Fruit fly (Drosophila melanogaster) whole organism, embryonic: Measurements from ENCODE around the gene CG31139.
A peak's percentile ranks its signal among the peaks of the same experiment; 100 is the strongest.

Source experiments
- CG11504 ChIP-seq: fragments of 200-800 bp; sonication (Bioruptor generic); optimal IDR thresholded peaks from 3 replicates; lab custom pipeline; 2019; ENCODE audit warnings: missing biosample characterization, mild to moderate bottlenecking, missing genetic modification characterization, moderate library complexity
- CG11695 ChIP-seq: fragments of 200-800 bp; sonication (Bioruptor generic); IDR thresholded peaks from 3 replicates; pipeline ENCODE4 v1.3.6; 2022; ENCODE audit warnings: missing biosample characterization, missing genetic modification characterization
- CG12219 ChIP-seq: fragments of 200-800 bp; sonication (Bioruptor generic); optimal IDR thresholded peaks from 3 replicates; lab custom pipeline; 2018; ENCODE audit warnings: missing biosample characterization, mild to moderate bottlenecking, missing genetic modification characterization
- CG12236 ChIP-seq: fragments of 200-800 bp; sonication (Bioruptor generic); optimal IDR thresholded peaks from 2 replicates; lab custom pipeline; 2016; ENCODE audit warnings: missing biosample characterization, missing genetic modification characterization
- CG12299 ChIP-seq: fragments of 200-800 bp; sonication (Bioruptor generic); optimal IDR thresholded peaks from 2 replicates; lab custom pipeline; 2018; ENCODE audit warnings: missing biosample characterization, mild to moderate bottlenecking, missing genetic modification characterization
- CG12391 ChIP-seq: fragments of 200-800 bp; sonication (Bioruptor generic); optimal IDR thresholded peaks from 3 replicates; lab custom pipeline; 2018; ENCODE audit warnings: missing biosample characterization, mild to moderate bottlenecking, missing genetic modification characterization, moderate library complexity
- CG15479 ChIP-seq: fragments of 200-800 bp; sonication (Bioruptor generic); optimal IDR thresholded peaks from 3 replicates; lab custom pipeline; 2019; ENCODE audit warnings: missing biosample characterization, mild to moderate bottlenecking, missing genetic modification characterization, moderate library complexity
- CG16813 ChIP-seq: fragments of 200-800 bp; sonication (Bioruptor generic); IDR thresholded peaks from 3 replicates; pipeline ENCODE4 v1.3.6; 2022; ENCODE audit warnings: missing biosample characterization, missing genetic modification characterization; ENCODE audit not compliant: partially characterized antibody
- CG17568 ChIP-seq: fragments of 200-800 bp; sonication (Bioruptor generic); optimal IDR thresholded peaks from 2 replicates; lab custom pipeline; 2018; ENCODE audit warnings: missing biosample characterization, mild to moderate bottlenecking, missing genetic modification characterization, moderate library complexity
- CG2199 ChIP-seq: fragments of 200-800 bp; sonication (Bioruptor generic); IDR thresholded peaks from 3 replicates; pipeline ENCODE4 v1.3.6; 2022; ENCODE audit warnings: missing biosample characterization, missing genetic modification characterization
- CG3065 ChIP-seq: fragments of 200-800 bp; sonication (Bioruptor generic); optimal IDR thresholded peaks from 2 replicates; lab custom pipeline; 2016; ENCODE audit warnings: missing biosample characterization, missing genetic modification characterization
- CG34422 ChIP-seq: fragments of 200-800 bp; sonication (Bioruptor generic); IDR thresholded peaks from 3 replicates; pipeline ENCODE4 v1.3.6; 2022; ENCODE audit warnings: missing biosample characterization, missing genetic modification characterization
- CG4404 ChIP-seq: fragments of 200-800 bp; sonication (Bioruptor generic); IDR thresholded peaks from 2 replicates; pipeline ENCODE4 v1.3.6; 2022; ENCODE audit warnings: missing biosample characterization, missing genetic modification characterization
- CG4424 ChIP-seq: fragments of 200-800 bp; sonication (Bioruptor generic); optimal IDR thresholded peaks from 3 replicates; lab custom pipeline; 2016; ENCODE audit warnings: missing biosample characterization, missing genetic modification characterization
- CG4730 ChIP-seq: fragments of 200-800 bp; sonication (Bioruptor generic); IDR thresholded peaks from 2 replicates; pipeline ENCODE4 v1.3.6; 2022; ENCODE audit warnings: missing biosample characterization, missing genetic modification characterization
- CG6272 ChIP-seq: fragments of 200-800 bp; sonication (Bioruptor generic); IDR thresholded peaks from 2 replicates; pipeline ENCODE4 v1.3.6; 2022; ENCODE audit warnings: missing biosample characterization, missing genetic modification characterization
- CG6683 ChIP-seq: fragments of 200-800 bp; sonication (Bioruptor generic); optimal IDR thresholded peaks from 2 replicates; lab custom pipeline; 2017; ENCODE audit warnings: missing biosample characterization, mild to moderate bottlenecking, missing genetic modification characterization, missing genetic modification reagents
- CG7556 ChIP-seq: fragments of 200-800 bp; sonication (Bioruptor generic); optimal IDR thresholded peaks from 2 replicates; lab custom pipeline; 2017; ENCODE audit warnings: missing biosample characterization, mild to moderate bottlenecking, missing genetic modification characterization
- CG7745 ChIP-seq: fragments of 200-800 bp; sonication (Bioruptor generic); optimal IDR thresholded peaks from 2 replicates; lab custom pipeline; 2018; ENCODE audit warnings: missing biosample characterization, mild to moderate bottlenecking, missing genetic modification characterization, moderate library complexity
- CG7987 ChIP-seq: fragments of 200-800 bp; sonication (Bioruptor generic); optimal IDR thresholded peaks from 2 replicates; lab custom pipeline; 2018; ENCODE audit warnings: missing biosample characterization, mild to moderate bottlenecking, missing genetic modification characterization, moderate library complexity
- CG9797 ChIP-seq: fragments of 200-800 bp; sonication (Bioruptor generic); optimal IDR thresholded peaks from 3 replicates; lab custom pipeline; 2018; ENCODE audit warnings: missing biosample characterization, mild to moderate bottlenecking, missing genetic modification characterization
- Dbx ChIP-seq: fragments of 200-800 bp; sonication (Bioruptor generic); IDR thresholded peaks from 3 replicates; pipeline ENCODE4 v1.3.6; 2022; ENCODE audit warnings: missing biosample characterization, missing genetic modification characterization
- Doc3 ChIP-seq: fragments of 200-800 bp; sonication (Bioruptor generic); IDR thresholded peaks from 3 replicates; pipeline ENCODE4 v1.3.6; 2022; ENCODE audit warnings: missing biosample characterization, missing genetic modification characterization; ENCODE audit not compliant: partially characterized antibody
- HHEX ChIP-seq: fragments of 200-800 bp; sonication (Bioruptor generic); optimal IDR thresholded peaks from 3 replicates; lab custom pipeline; 2017; ENCODE audit warnings: missing biosample characterization, mild to moderate bottlenecking, missing genetic modification characterization, missing genetic modification reagents
- HLH3B ChIP-seq: fragments of 200-800 bp; sonication (Bioruptor generic); IDR thresholded peaks from 2 replicates; pipeline ENCODE4 v1.3.6; 2022; ENCODE audit warnings: missing biosample characterization, missing genetic modification characterization
- Hand ChIP-seq: fragments of 200-800 bp; sonication (Bioruptor generic); optimal IDR thresholded peaks from 2 replicates; lab custom pipeline; 2017; ENCODE audit warnings: mild to moderate bottlenecking, missing biosample characterization, missing genetic modification reagents, missing genetic modification characterization
- Lim3 ChIP-seq: fragments of 200-800 bp; sonication (Bioruptor generic); IDR thresholded peaks from 2 replicates; pipeline ENCODE4 v1.3.6; 2022; ENCODE audit warnings: missing biosample characterization, missing genetic modification characterization
- MTF-1 ChIP-seq: fragments of 200-800 bp; sonication (Bioruptor generic); optimal IDR thresholded peaks from 2 replicates; lab custom pipeline; 2018; ENCODE audit warnings: missing biosample characterization, mild to moderate bottlenecking, missing genetic modification characterization, borderline replicate concordance
- Max ChIP-seq: fragments of 200-800 bp; sonication (Bioruptor generic); optimal IDR thresholded peaks from 2 replicates; lab custom pipeline; 2016; ENCODE audit warnings: missing biosample characterization, mild to moderate bottlenecking, missing genetic modification characterization
- Nf-YB ChIP-seq: fragments of 200-800 bp; sonication (Bioruptor generic); optimal IDR thresholded peaks from 3 replicates; lab custom pipeline; 2019; ENCODE audit warnings: missing biosample characterization, mild to moderate bottlenecking, missing genetic modification characterization, moderate library complexity
- Side ChIP-seq: fragments of 200-800 bp; sonication (Bioruptor generic); optimal IDR thresholded peaks from 2 replicates; lab custom pipeline; 2016; ENCODE audit warnings: missing biosample characterization, missing genetic modification characterization
- Vsx1 ChIP-seq: fragments of 200-800 bp; sonication (Bioruptor generic); optimal IDR thresholded peaks from 2 replicates; lab custom pipeline; 2017; ENCODE audit warnings: missing biosample characterization, mild to moderate bottlenecking, missing genetic modification characterization, missing genetic modification reagents
- ash1 ChIP-seq: fragments of 200-800 bp; sonication (Bioruptor generic); optimal IDR thresholded peaks from 2 replicates; lab custom pipeline; 2018; ENCODE audit warnings: missing biosample characterization, mild to moderate bottlenecking, missing genetic modification characterization
- croc ChIP-seq: fragments of 200-800 bp; sonication (Bioruptor generic); conservative IDR thresholded peaks from 3 replicates; pipeline ENCODE4 v1.3.6; 2022; ENCODE audit warnings: missing biosample characterization, missing genetic modification characterization
- dati ChIP-seq: fragments of 200-800 bp; sonication (Bioruptor generic); IDR thresholded peaks from 2 replicates; pipeline ENCODE4 v1.3.6; 2022; ENCODE audit warnings: missing biosample characterization, missing genetic modification characterization
- dimm ChIP-seq: fragments of 200-800 bp; sonication (Bioruptor generic); IDR thresholded peaks from 2 replicates; pipeline ENCODE4 v1.3.6; 2022; ENCODE audit warnings: missing biosample characterization, missing genetic modification characterization
- ems ChIP-seq: fragments of 200-800 bp; sonication (Bioruptor generic); optimal IDR thresholded peaks from 3 replicates; lab custom pipeline; 2016; ENCODE audit warnings: missing biosample characterization, missing genetic modification characterization
- gcm ChIP-seq: fragments of 200-800 bp; sonication (Bioruptor generic); optimal IDR thresholded peaks from 2 replicates; lab custom pipeline; 2019; ENCODE audit warnings: missing biosample characterization, mild to moderate bottlenecking, missing genetic modification characterization, moderate library complexity
- hb ChIP-seq: fragments of 200-800 bp; sonication (Bioruptor generic); IDR thresholded peaks from 3 replicates; pipeline ENCODE4 v1.3.6; 2022; ENCODE audit warnings: missing biosample characterization, missing genetic modification characterization; ENCODE audit not compliant: partially characterized antibody
- mam ChIP-seq: fragments of 200-800 bp; sonication (Bioruptor generic); optimal IDR thresholded peaks from 3 replicates; lab custom pipeline; 2016; ENCODE audit warnings: missing biosample characterization, missing genetic modification characterization
- mld ChIP-seq: fragments of 200-800 bp; sonication (Bioruptor generic); IDR thresholded peaks from 3 replicates; pipeline ENCODE4 v1.3.6; 2022; ENCODE audit warnings: missing biosample characterization, missing genetic modification characterization; ENCODE audit not compliant: partially characterized antibody
- onecut ChIP-seq: fragments of 200-800 bp; sonication (Bioruptor generic); IDR thresholded peaks from 2 replicates; pipeline ENCODE4 v1.3.6; 2022; ENCODE audit warnings: missing biosample characterization, missing genetic modification characterization
- ro ChIP-seq: fragments of 200-800 bp; sonication (Bioruptor generic); IDR thresholded peaks from 2 replicates; pipeline ENCODE4 v1.3.6; 2022; ENCODE audit warnings: missing biosample characterization, missing genetic modification characterization
- slbo ChIP-seq: fragments of 200-800 bp; sonication (Bioruptor generic); IDR thresholded peaks from 2 replicates; pipeline ENCODE4 v1.3.6; 2022; ENCODE audit warnings: missing biosample characterization, missing genetic modification characterization
- tin ChIP-seq: fragments of 200-800 bp; sonication (Bioruptor generic); optimal IDR thresholded peaks from 3 replicates; lab custom pipeline; 2016; ENCODE audit warnings: missing biosample characterization, missing genetic modification characterization
- vnd ChIP-seq: fragments of 200-800 bp; sonication (Bioruptor generic); IDR thresholded peaks from 3 replicates; pipeline ENCODE4 v1.3.6; 2022; ENCODE audit warnings: missing biosample characterization, missing genetic modification characterization; ENCODE audit not compliant: partially characterized antibody
- wdn ChIP-seq: fragments of 200-800 bp; sonication (Bioruptor generic); IDR thresholded peaks from 2 replicates; pipeline ENCODE4 v1.3.6; 2022; ENCODE audit warnings: missing biosample characterization, missing genetic modification characterization
- wek ChIP-seq: fragments of 200-800 bp; sonication (Bioruptor generic); optimal IDR thresholded peaks from 3 replicates; lab custom pipeline; 2018; ENCODE audit warnings: missing biosample characterization, mild to moderate bottlenecking, missing genetic modification characterization, moderate library complexity
- wor ChIP-seq: fragments of 200-800 bp; sonication (Bioruptor generic); IDR thresholded peaks from 2 replicates; pipeline ENCODE4 v1.3.6; 2022; ENCODE audit warnings: missing biosample characterization, missing genetic modification characterization
- z ChIP-seq: fragments of 200-800 bp; sonication (Bioruptor generic); IDR thresholded peaks from 3 replicates; pipeline ENCODE4 v1.3.6; 2022; ENCODE audit warnings: missing biosample characterization, missing genetic modification characterization

CG31139 gene

dm6 chr3R:22784674-22785316 is 35.9 kb upstream of the CG31139 start:
- no peak for TF ChIP-seq ro (GFP tag; lab: Robert Waterston, UW)
- peak; percentile 93 for TF ChIP-seq CG11504 (tag; lab: Kevin White, UChicago)
- TF ChIP-seq z (GFP tag; lab: Robert Waterston, UW): 0 out of 3 replicates have a peak, but pooled peaks have one; percentile 15
- TF ChIP-seq croc (GFP tag; lab: Robert Waterston, UW): no peak
- no peak for TF ChIP-seq tin
- 0 out of 3 replicates have a peak, but pooled peaks have one; percentile 17 for TF ChIP-seq CG2199 (GFP tag; lab: Robert Waterston, UW)
- TF ChIP-seq CG6683 (GFP tag; lab: Kevin White, UChicago): no peak
- 0 out of 3 replicates have a peak, but pooled peaks have one; percentile 16 for TF ChIP-seq Dbx (GFP tag; lab: Robert Waterston, UW)
- no peak for TF ChIP-seq CG34422 (GFP tag; lab: Robert Waterston, UW)
- no peak for TF ChIP-seq CG3065 (GFP tag; lab: Kevin White, UChicago)
- TF ChIP-seq CG11695: no peak
- TF ChIP-seq mld (GFP tag; lab: Robert Waterston, UW): 0 out of 3 replicates have a peak, but pooled peaks have one; percentile 14
- TF ChIP-seq CG6272 (GFP tag; lab: Robert Waterston, UW): 0 out of 2 replicates have a peak, but pooled peaks have one; percentile 5
- no peak for TF ChIP-seq CG7556 (GFP tag; lab: Kevin White, UChicago)
- TF ChIP-seq Nf-YB (GFP tag; lab: Kevin White, UChicago): no peak
- TF ChIP-seq MTF-1: no peak
- TF ChIP-seq hb: peak; percentile 56; the same call in 1 of the 3 replicates
- TF ChIP-seq Lim3 (GFP tag; lab: Robert Waterston, UW): no peak
- no peak for TF ChIP-seq onecut (GFP tag; lab: Robert Waterston, UW)
- no peak for TF ChIP-seq HLH3B (GFP tag; lab: Robert Waterston, UW)
- TF ChIP-seq CG4404 (GFP tag; lab: Robert Waterston, UW): no peak
- no peak for TF ChIP-seq vnd (GFP tag; lab: Robert Waterston, UW)
- no peak for TF ChIP-seq Vsx1 (GFP tag; lab: Kevin White, UChicago)
- no peak for TF ChIP-seq CG12236
- no peak for TF ChIP-seq Side (GFP tag; lab: Kevin White, UChicago)

- peak; percentile 59 for TF ChIP-seq CG11504 (tag; lab: Kevin White, UChicago)
- TF ChIP-seq ash1 (GFP tag; lab: Kevin White, UChicago): no peak
- no peak for TF ChIP-seq CG7745 (tag; lab: Kevin White, UChicago)
- peak; percentile 34 for TF ChIP-seq Hand
- TF ChIP-seq ems (GFP tag; lab: Kevin White, UChicago): no peak
- TF ChIP-seq HHEX (GFP tag; lab: Kevin White, UChicago): no peak
- TF ChIP-seq CG4424 (GFP tag; lab: Kevin White, UChicago): no peak
- no peak for TF ChIP-seq CG4730 (GFP tag; lab: Robert Waterston, UW)
- no peak for TF ChIP-seq CG15479 (GFP tag; lab: Kevin White, UChicago)
- TF ChIP-seq mam (GFP tag; lab: Kevin White, UChicago): no peak
- no peak for TF ChIP-seq CG9797 (GFP tag; lab: Kevin White, UChicago)
- TF ChIP-seq CG12219 (GFP tag; lab: Kevin White, UChicago): peak; percentile 28
- peak; percentile 2 for TF ChIP-seq gcm (GFP tag; lab: Kevin White, UChicago)
- TF ChIP-seq CG7987 (GFP tag; lab: Kevin White, UChicago): no peak
- TF ChIP-seq slbo (GFP tag; lab: Robert Waterston, UW): no peak
- no peak for TF ChIP-seq dati (GFP tag; lab: Robert Waterston, UW)
- no peak for TF ChIP-seq CG16813
- no peak for TF ChIP-seq Doc3 (GFP tag; lab: Robert Waterston, UW)
- no peak for TF ChIP-seq wor
- no peak for TF ChIP-seq CG12391 (tag; lab: Kevin White, UChicago)
- no peak for TF ChIP-seq dimm (GFP tag; lab: Robert Waterston, UW)
- no peak for TF ChIP-seq wek (GFP tag; lab: Kevin White, UChicago)
- TF ChIP-seq CG12299 (tag; lab: Kevin White, UChicago): no peak
- TF ChIP-seq CG17568 (GFP tag; lab: Kevin White, UChicago): no peak
- TF ChIP-seq wdn (GFP tag; lab: Robert Waterston, UW): no peak
- TF ChIP-seq Max (GFP tag; lab: Kevin White, UChicago): no peak
Measured at dm6 chr3R:22781412-22781811, 32.6 kb upstream of the CG31139 start.
